Worm (Caenorhabditis elegans): Measurements from ENCODE around the gene ZK809.9.
A peak's percentile ranks its signal among the peaks of the same experiment; 100 is the strongest.

Gene ZK809.9

ce11 chrIV:11691524-11691923 lies 26.4 kb downstream of the ZK809.9 start:
- TF ChIP-seq sdc-2 (tag; optimal IDR thresholded peaks at IDR 0.05): no peak
- TF ChIP-seq ahr-1 (tag; optimal IDR thresholded peaks at IDR 0.05): no peak
- TF ChIP-seq ztf-16 (tag; optimal IDR thresholded peaks at IDR 0.05): no peak
- TF ChIP-seq ref-2 (tag; optimal IDR thresholded peaks at IDR 0.05): no peak
- no peak for TF ChIP-seq tbx-7 (tag; optimal IDR thresholded peaks at IDR 0.05)
- TF ChIP-seq unc-42 (tag; optimal IDR thresholded peaks at IDR 0.05): no peak
- TF ChIP-seq pax-1 (tag; optimal IDR thresholded peaks at IDR 0.05): no peak
- no peak for TF ChIP-seq ceh-6 (GFP tag; optimal IDR thresholded peaks at IDR 0.05)
- no peak for TF ChIP-seq npax-4 (tag; optimal IDR thresholded peaks at IDR 0.05)
- no peak for TF ChIP-seq ets-4 (tag; optimal IDR thresholded peaks at IDR 0.05)
- TF ChIP-seq zip-5 (tag; optimal IDR thresholded peaks at IDR 0.05): no peak
- TF ChIP-seq gmeb-2 (tag; optimal IDR thresholded peaks at IDR 0.05): no peak
- no peak for TF ChIP-seq fkh-10 (GFP tag; optimal IDR thresholded peaks at IDR 0.05)
- no peak for TF ChIP-seq pros-1 (tag; optimal IDR thresholded peaks at IDR 0.05)
- no peak for TF ChIP-seq pha-2 (tag; optimal IDR thresholded peaks at IDR 0.05)
- TF ChIP-seq sox-4 (tag; optimal IDR thresholded peaks at IDR 0.05): no peak

ce11 chrIV:11692071-11692673 lies 27.1 kb downstream of the ZK809.9 start:
- TF ChIP-seq madf-2 (tag; optimal IDR thresholded peaks at IDR 0.05) (peak; percentile 29), ceh-18 (tag; optimal IDR thresholded peaks at IDR 0.05) (peak; percentile 88), pat-9 (tag; optimal IDR thresholded peaks at IDR 0.05) (no peak), lin-11 (tag; optimal IDR thresholded peaks at IDR 0.05) (no peak), ahr-1 (tag; optimal IDR thresholded peaks at IDR 0.05) (no peak), unc-42 (tag; optimal IDR thresholded peaks at IDR 0.05) (peak; percentile 98), F13H6.1 (tag; optimal IDR thresholded peaks at IDR 0.05) (peak; percentile 46), mec-3 (tag; optimal IDR thresholded peaks at IDR 0.05; ENCODE audit: borderline replicate concordance) (no peak), ceh-34 (tag; optimal IDR thresholded peaks at IDR 0.05) (peak; percentile 69), ceh-45 (GFP tag; IDR thresholded peaks at IDR 0.05) (no peak), sdc-2 (tag; optimal IDR thresholded peaks at IDR 0.05) (no peak), ref-2 (tag; optimal IDR thresholded peaks at IDR 0.05) (peak; percentile 85), fax-1 (tag; optimal IDR thresholded peaks at IDR 0.05) (no peak), zip-5 (tag; optimal IDR thresholded peaks at IDR 0.05) (no peak), ceh-19 (GFP tag; optimal IDR thresholded peaks at IDR 0.05) (peak; percentile 73), pha-4 (tag; optimal IDR thresholded peaks at IDR 0.05) (no peak), hlh-8 (tag; optimal IDR thresholded peaks at IDR 0.05) (no peak), eyg-1 (tag; optimal IDR thresholded peaks at IDR 0.05) (no peak), ceh-24 (tag; optimal IDR thresholded peaks at IDR 0.05) (no peak), dmd-4 (tag; optimal IDR thresholded peaks at IDR 0.05; ENCODE audit: borderline replicate concordance) (no peak), ceh-6 (GFP tag; optimal IDR thresholded peaks at IDR 0.05) (no peak), tbx-7 (tag; optimal IDR thresholded peaks at IDR 0.05) (peak; percentile 1), elt-4 (tag; optimal IDR thresholded peaks at IDR 0.05) (no peak), nfya-1 (tag; optimal IDR thresholded peaks at IDR 0.05) (peak; percentile 81), elt-2 (tag; optimal IDR thresholded peaks at IDR 0.05) (peak; percentile 91), Y22D7AL.16 (tag; optimal IDR thresholded peaks at IDR 0.05) (no peak), fkh-10 (GFP tag; optimal IDR thresholded peaks at IDR 0.05) (no peak), ceh-2 (tag; optimal IDR thresholded peaks at IDR 0.05) (peak; percentile 11), unc-55 (GFP tag; optimal IDR thresholded peaks at IDR 0.05) (peak; percentile 62), C38D4.7 (GFP tag; optimal IDR thresholded peaks at IDR 0.05) (no peak), hlh-15 (tag; optimal IDR thresholded peaks at IDR 0.05) (no peak), hlh-30 (tag; optimal IDR thresholded peaks at IDR 0.05; ENCODE audit: insufficient read depth) (no peak), K02D7.2 (tag; optimal IDR thresholded peaks at IDR 0.05) (no peak), pqm-1 (tag; optimal IDR thresholded peaks at IDR 0.05) (peak; percentile 44), ttx-3 (tag; optimal IDR thresholded peaks at IDR 0.05) (no peak), odd-2 (tag; optimal IDR thresholded peaks at IDR 0.05) (peak; percentile 18), rnt-1 (tag; optimal IDR thresholded peaks at IDR 0.05) (peak; percentile 81), npax-4 (tag; optimal IDR thresholded peaks at IDR 0.05) (no peak), T23F11.4 (GFP tag; optimal IDR thresholded peaks at IDR 0.05) (no peak), hlh-6 (tag; optimal IDR thresholded peaks at IDR 0.05) (peak; percentile 24), syd-9 (tag; optimal IDR thresholded peaks at IDR 0.05) (peak; percentile 52), pha-2 (tag; optimal IDR thresholded peaks at IDR 0.05) (peak; percentile 45), dve-1 (tag; optimal IDR thresholded peaks at IDR 0.05) (peak; percentile 72)

All from whole organism, late embryonic.